Fruit fly (Drosophila melanogaster): ENCODE results near the gene CG18404.

The CG18404 gene

DNA sequence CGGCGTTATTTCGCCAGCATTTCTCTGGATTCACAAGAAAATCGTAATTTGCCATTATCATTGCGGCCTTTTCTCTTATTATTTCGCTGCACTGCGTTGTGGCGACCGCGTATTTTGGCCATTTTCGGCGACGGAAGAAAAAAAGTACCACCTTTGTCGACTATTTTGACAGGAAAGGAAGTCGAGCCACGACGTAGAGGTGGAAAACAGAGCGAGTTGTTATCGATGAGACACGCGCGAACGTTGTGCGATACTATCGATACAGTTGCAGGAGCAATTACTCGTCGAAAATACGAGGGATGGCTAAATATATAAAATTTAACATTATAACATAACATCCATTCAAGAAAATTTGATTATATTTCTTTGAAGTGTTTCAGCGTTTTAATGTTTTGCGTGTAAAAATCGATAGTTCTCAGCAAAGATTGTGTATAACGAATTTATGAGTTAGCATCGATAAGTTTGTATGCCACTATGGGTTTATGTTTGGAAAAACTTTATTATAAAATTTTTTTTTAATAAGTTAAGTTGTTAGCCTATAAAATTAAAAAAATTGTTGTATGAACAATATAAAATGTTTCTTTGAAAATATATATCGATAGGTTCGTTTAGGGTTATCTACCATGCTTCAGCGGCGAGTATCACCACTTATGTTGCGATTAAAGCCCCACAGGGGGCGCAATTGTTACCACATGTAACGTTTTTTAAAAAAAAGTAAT, 44.1 kb upstream of the CG18404 start, which contains the start of gene RpS7 (continued):
- TF ChIP-seq sna (GFP tag; IDR thresholded peaks at IDR 0.05; ENCODE audit: partially characterized antibody) (peak; percentile 99), grau (tag; optimal IDR thresholded peaks at IDR 0.05) (peak; percentile 52), gcm2 (GFP tag; optimal IDR thresholded peaks at IDR 0.05) (peak; percentile 28), Hand (GFP tag; optimal IDR thresholded peaks at IDR 0.05) (peak; percentile 69), MBD-R2 (GFP tag; IDR thresholded peaks at IDR 0.05) (peak; percentile 25; the same call in 1 of the 2 replicates), fd3F (GFP tag; optimal IDR thresholded peaks at IDR 0.05) (peak; percentile 51), Aef1 (GFP tag; IDR thresholded peaks at IDR 0.05) (peak; percentile 48; the same call in 2 of the 3 replicates), pho (GFP tag; optimal IDR thresholded peaks at IDR 0.05) (peak; percentile 56), jigr1 (GFP tag; IDR thresholded peaks at IDR 0.05) (no peak), NC2α (GFP tag; optimal IDR thresholded peaks at IDR 0.05) (no peak), H2.0 (GFP tag; IDR thresholded peaks at IDR 0.05) (peak; percentile 78), h (optimal IDR thresholded peaks at IDR 0.05) (no peak), sens (GFP tag) (peak; percentile 92), stwl (tag; optimal IDR thresholded peaks at IDR 0.05) (peak; percentile 55), Sox102F (GFP tag; optimal IDR thresholded peaks at IDR 0.05) (peak; percentile 20), CG10431 (GFP tag; optimal IDR thresholded peaks at IDR 0.05) (peak; percentile 77), CG4707 (GFP tag; optimal IDR thresholded peaks at IDR 0.05) (peak; percentile 85), Pdp1 (GFP tag; optimal IDR thresholded peaks at IDR 0.05) (peak; percentile 5 to 72), ind (GFP tag; optimal IDR thresholded peaks at IDR 0.05) (peak; percentile 35), sisA (GFP tag; IDR thresholded peaks at IDR 0.05) (0 out of 2 replicates have a peak, but pooled peaks have one; percentile 15), CG3726 (GFP tag; IDR thresholded peaks at IDR 0.05) (peak; percentile 76), GATAe (GFP tag; conservative IDR thresholded peaks at IDR 0.05) (no peak; the same call in 1 of the 2 replicates), CG4282 (GFP tag; optimal IDR thresholded peaks at IDR 0.05) (no peak), gsb-n (tag; optimal IDR thresholded peaks at IDR 0.05) (peak; percentile 46), Xrp1 (GFP tag; IDR thresholded peaks at IDR 0.05) (peak; percentile 29; the same call in 1 of the 2 replicates), CG1792 (GFP tag; optimal IDR thresholded peaks at IDR 0.05) (peak; percentile 9), unpg (GFP tag; optimal IDR thresholded peaks at IDR 0.05) (peak; percentile 71), cato (GFP tag; optimal IDR thresholded peaks at IDR 0.05; ENCODE audit: borderline replicate concordance) (peak; percentile 20), NC2β (GFP tag; optimal IDR thresholded peaks at IDR 0.05) (peak; percentile 93), CG8944 (GFP tag; optimal IDR thresholded peaks at IDR 0.05) (peak; percentile 18), NfI (GFP tag; optimal IDR thresholded peaks at IDR 0.05) (peak; percentile 87), CG2116 (GFP tag; optimal IDR thresholded peaks at IDR 0.05) (peak; percentile 92), zf30C (GFP tag; optimal IDR thresholded peaks at IDR 0.05) (no peak), CG10147 (GFP tag; optimal IDR thresholded peaks at IDR 0.05) (peak; percentile 49), CG12236 (GFP tag; optimal IDR thresholded peaks at IDR 0.05) (no peak), CG15601 (tag; optimal IDR thresholded peaks at IDR 0.05) (peak; percentile 62), CG10267 (tag; optimal IDR thresholded peaks at IDR 0.05) (peak; percentile 64), HmgZ (tag; optimal IDR thresholded peaks at IDR 0.05) (peak; percentile 31), salm (tag; optimal IDR thresholded peaks at IDR 0.05) (peak; percentile 76), fd102C (GFP tag; optimal IDR thresholded peaks at IDR 0.05) (peak; percentile 63), Dad (GFP tag; optimal IDR thresholded peaks at IDR 0.05) (peak; percentile 26), run (tag; optimal IDR thresholded peaks at IDR 0.05) (peak; percentile 67), Stat92E (GFP tag; optimal IDR thresholded peaks at IDR 0.05) (peak in 1 of 3 experiments; percentile 17), Poxn (GFP tag; IDR thresholded peaks at IDR 0.05) (peak; percentile 21; the same call in 1 of the 2 replicates), CG1529 (GFP tag; optimal IDR thresholded peaks at IDR 0.05) (peak; percentile 58), bcd (GFP tag; optimal IDR thresholded peaks at IDR 0.05) (peak; percentile 87), vfl (GFP tag; optimal IDR thresholded peaks at IDR 0.05) (no peak), inv (GFP tag; IDR thresholded peaks at IDR 0.05; ENCODE audit: partially characterized antibody) (peak; percentile 98), Elba2 (GFP tag; optimal IDR thresholded peaks at IDR 0.05) (no peak)

Measured in whole organism, embryonic.